Worm (Caenorhabditis elegans) whole organism, late embryonic: ENCODE data around the gene F15A8.1.

ENCODE experiments used
- ahr-1 ChIP-seq: sonication (generic microtip); optimal IDR thresholded peaks from 2 replicates; lab custom pipeline; 2016; ENCODE audit warnings: missing genetic modification characterization, missing compliant biosample characterization
- nfya-1 ChIP-seq: sonication (generic microtip); optimal IDR thresholded peaks from 2 replicates; lab custom pipeline; 2017; ENCODE audit warnings: missing genetic modification characterization, mild to moderate bottlenecking, missing compliant biosample characterization, antibody characterized with exemption, moderate library complexity
- sox-4 ChIP-seq: sonication (generic microtip); optimal IDR thresholded peaks from 2 replicates; lab custom pipeline; 2017; ENCODE audit warnings: mild to moderate bottlenecking, missing genetic modification characterization, inconsistent platforms, missing compliant biosample characterization
- unc-3 ChIP-seq, 2 experiments: fragments of 200-800 bp in 1 of 2; sonication (Bioruptor generic) in 1 of 2; sonication (generic microtip) in 1 of 2; conservative IDR thresholded peaks in 1 of 2; optimal IDR thresholded peaks in 1 of 2; 2 replicates each; pipeline versions ENCODE4 v1.3.6 to Lab custom; 2016 to 2022; ENCODE audit warnings: missing compliant biosample characterization in 2 of 2, missing genetic modification characterization in 2 of 2, missing genetic modification reagents in 1 of 2

ce11 chrX:4427387-4427786 is 13.4 kb upstream of the F15A8.1 start:
- TF ChIP-seq nfya-1 (tag; lab: Kevin White, UChicago) (no peak), sox-4 (tag; lab: Kevin White, UChicago) (no peak), unc-3 (GFP tag; conservative IDR thresholded peaks at IDR 0.05; lab: Robert Waterston, UW) (no peak), unc-3 (tag; optimal IDR thresholded peaks at IDR 0.05; lab: Kevin White, UChicago) (no peak), ahr-1 (tag; lab: Kevin White, UChicago) (no peak)
